Fruit fly (Drosophila melanogaster) whole organism, prepupa: ENCODE results near the gene Ypel.

Source experiments
- CG10631 ChIP-seq: fragments of 200-800 bp; sonication (Bioruptor generic); optimal IDR thresholded peaks from 2 replicates; lab custom pipeline; 2016; ENCODE audit warnings: missing biosample characterization, missing genetic modification characterization
- CG11762 ChIP-seq: fragments of 200-800 bp; sonication (Bioruptor generic); optimal IDR thresholded peaks from 3 replicates; lab custom pipeline; 2016; ENCODE audit warnings: missing biosample characterization, missing genetic modification characterization; ENCODE audit not compliant: insufficient read depth
- CG16779 ChIP-seq: fragments of 200-800 bp; sonication (Bioruptor generic); optimal IDR thresholded peaks from 3 replicates; lab custom pipeline; 2017; ENCODE audit warnings: missing biosample characterization, mild to moderate bottlenecking, missing genetic modification characterization
- CG6808 ChIP-seq: fragments of 200-800 bp; sonication (Bioruptor generic); optimal IDR thresholded peaks from 3 replicates; lab custom pipeline; 2017; ENCODE audit warnings: missing biosample characterization, missing genetic modification characterization, mild to moderate bottlenecking, moderate library complexity, missing genetic modification reagents
- CG8119 ChIP-seq: fragments of 200-800 bp; sonication (Bioruptor generic); IDR thresholded peaks from 3 replicates; pipeline ENCODE4 v1.3.6; 2022; ENCODE audit warnings: missing biosample characterization, missing genetic modification characterization
- CG8632 ChIP-seq: fragments of 200-800 bp; sonication (Bioruptor generic); optimal IDR thresholded peaks from 3 replicates; lab custom pipeline; 2016; ENCODE audit warnings: missing biosample characterization, missing genetic modification characterization
- Eip78C ChIP-seq: fragments of 200-800 bp; sonication (Bioruptor generic); peaks from one replicate; lab custom pipeline; 2016; ENCODE audit warnings: missing biosample characterization, missing genetic modification characterization
- Ets21C ChIP-seq: fragments of 200-800 bp; sonication (Bioruptor generic); optimal IDR thresholded peaks from 3 replicates; lab custom pipeline; 2016; ENCODE audit warnings: missing biosample characterization, missing genetic modification characterization
- Ets96B ChIP-seq: fragments of 200-800 bp; optimal IDR thresholded peaks from 2 replicates; lab custom pipeline; 2019; ENCODE audit warnings: missing biosample characterization, mild to moderate bottlenecking, missing genetic modification characterization, moderate library complexity
- achi ChIP-seq: fragments of 200-800 bp; sonication (Bioruptor generic); optimal IDR thresholded peaks from 3 replicates; lab custom pipeline; 2016; ENCODE audit warnings: missing biosample characterization, missing genetic modification characterization
- eg ChIP-seq: fragments of 200-800 bp; sonication (Bioruptor generic); IDR thresholded peaks from 3 replicates; pipeline ENCODE4 v1.3.6; 2022; ENCODE audit warnings: missing biosample characterization, missing genetic modification characterization

DNA sequence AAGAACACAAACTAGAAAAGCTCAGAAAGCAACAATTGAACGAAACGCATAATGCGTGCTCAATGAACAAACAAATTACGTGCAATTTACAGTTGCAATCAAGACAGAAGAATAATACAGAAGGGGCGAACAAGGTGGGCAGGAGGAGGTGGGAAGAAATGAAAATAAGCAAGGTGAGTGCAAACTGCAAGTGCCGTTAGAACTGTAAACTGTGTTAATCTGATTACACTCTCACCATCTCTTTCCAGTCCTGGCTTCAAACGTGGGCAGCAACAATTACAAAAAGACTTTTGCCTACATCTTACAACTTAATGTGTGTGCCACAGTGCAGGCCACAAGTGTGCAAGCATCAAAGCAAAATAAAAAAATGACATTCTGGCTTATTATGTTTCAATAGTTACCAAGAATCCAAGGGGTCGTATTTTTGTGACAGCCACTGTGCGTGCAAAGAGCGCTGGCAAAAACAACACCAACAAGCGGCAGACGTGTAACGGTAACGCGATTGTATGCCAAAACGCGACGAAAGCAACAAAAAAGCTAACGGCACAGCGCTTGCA, 1.8 kb downstream of the Ypel start:
- TF ChIP-seq achi (GFP tag; lab: Kevin White, UChicago) (peak; percentile 22), CG16779 (tag; lab: Kevin White, UChicago) (no peak), CG6808 (GFP tag; lab: Kevin White, UChicago) (no peak), CG11762 (GFP tag; lab: Kevin White, UChicago) (peak; percentile 0), eg (GFP tag; lab: Robert Waterston, UW) (peak; percentile 73), CG10631 (peak; percentile 7), Ets96B (tag; lab: Kevin White, UChicago) (no peak), Eip78C (GFP tag; lab: Kevin White, UChicago) (peak; percentile 86), Ets21C (peak; percentile 53), CG8632 (GFP tag; lab: Kevin White, UChicago) (peak; percentile 9), CG8119 (GFP tag; lab: Robert Waterston, UW) (0 out of 3 replicates have a peak, but pooled peaks have one; percentile 28)
